Worm (Caenorhabditis elegans): Measurements from ENCODE around the gene F33H12.1.

ce11 chrII:2578216-2578615, 22.1 kb upstream of the F33H12.1 start:
- TF ChIP-seq nhr-77 (tag; optimal IDR thresholded peaks at IDR 0.05) (no peak), elt-2 (tag; optimal IDR thresholded peaks at IDR 0.05) (no peak), tbx-2 (tag; optimal IDR thresholded peaks at IDR 0.05) (no peak), unc-98 (GFP tag; IDR thresholded peaks at IDR 0.05) (no peak), fkh-8 (tag; optimal IDR thresholded peaks at IDR 0.05) (no peak), efl-1 (optimal IDR thresholded peaks at IDR 0.05) (no peak), efl-1 (GFP tag; optimal IDR thresholded peaks at IDR 0.05 in 1 of 2) (peak in 1 of 2 experiments; percentile 5), nhr-11 (tag; optimal IDR thresholded peaks at IDR 0.05) (no peak), ztf-11 (tag; optimal IDR thresholded peaks at IDR 0.05) (no peak), nhr-237 (tag; optimal IDR thresholded peaks at IDR 0.05) (no peak), lsy-2 (tag; optimal IDR thresholded peaks at IDR 0.05) (no peak), lin-39 (tag; optimal IDR thresholded peaks at IDR 0.05) (no peak), grh-1 (GFP tag; IDR thresholded peaks at IDR 0.05) (no peak), nhr-28 (tag; optimal IDR thresholded peaks at IDR 0.05) (no peak), elt-3 (tag; optimal IDR thresholded peaks at IDR 0.05) (no peak)

Measured in whole organism, L1 larva.